Fruit fly (Drosophila melanogaster) whole organism, embryonic: ENCODE measurements around the gene Sgsf.
A peak's percentile ranks its signal among the peaks of the same experiment; 100 is the strongest.

Experiments used
- Antp ChIP-seq: fragments of 200-800 bp; sonication (Bioruptor generic); optimal IDR thresholded peaks from 3 replicates; lab custom pipeline; 2016; ENCODE audit warnings: missing biosample characterization, missing genetic modification characterization
- CG10147 ChIP-seq: fragments of 200-800 bp; sonication (Bioruptor generic); optimal IDR thresholded peaks from 2 replicates; lab custom pipeline; 2019; ENCODE audit warnings: missing biosample characterization, mild to moderate bottlenecking, missing genetic modification characterization, moderate library complexity
- CG10366 ChIP-seq: fragments of 200-800 bp; sonication (Bioruptor generic); IDR thresholded peaks from 2 replicates; pipeline ENCODE4 v1.3.6; 2022; ENCODE audit warnings: missing biosample characterization, missing genetic modification characterization
- CG10543 ChIP-seq: fragments of 200-800 bp; sonication (Bioruptor generic); optimal IDR thresholded peaks from 3 replicates; lab custom pipeline; 2017; ENCODE audit warnings: missing biosample characterization, mild to moderate bottlenecking, missing genetic modification characterization, moderate library complexity
- CG11085 ChIP-seq: fragments of 200-800 bp; sonication (Bioruptor generic); IDR thresholded peaks from 2 replicates; pipeline ENCODE4 v1.3.6; 2022; ENCODE audit warnings: missing biosample characterization, missing genetic modification characterization
- CG11247 ChIP-seq: fragments of 200-800 bp; sonication (Bioruptor generic); IDR thresholded peaks from 2 replicates; pipeline ENCODE4 v1.3.6; 2022; ENCODE audit warnings: missing biosample characterization, missing genetic modification characterization
- CG11504 ChIP-seq: fragments of 200-800 bp; sonication (Bioruptor generic); optimal IDR thresholded peaks from 3 replicates; lab custom pipeline; 2019; ENCODE audit warnings: missing biosample characterization, mild to moderate bottlenecking, missing genetic modification characterization, moderate library complexity
- CG11560 ChIP-seq: fragments of 200-800 bp; sonication (Bioruptor generic); IDR thresholded peaks from 3 replicates; pipeline ENCODE4 v1.3.6; 2022; ENCODE audit warnings: missing biosample characterization, missing genetic modification characterization
- CG12104 ChIP-seq: fragments of 200-800 bp; sonication (Bioruptor generic); optimal IDR thresholded peaks from 3 replicates; lab custom pipeline; 2016; ENCODE audit warnings: missing biosample characterization, missing genetic modification characterization
- CG12155 ChIP-seq: fragments of 200-800 bp; sonication (Bioruptor generic); optimal IDR thresholded peaks from 3 replicates; lab custom pipeline; 2016; ENCODE audit warnings: missing biosample characterization, missing genetic modification characterization
- CG12769 ChIP-seq: fragments of 200-800 bp; sonication (Bioruptor generic); optimal IDR thresholded peaks from 2 replicates; lab custom pipeline; 2019; ENCODE audit warnings: missing biosample characterization, mild to moderate bottlenecking, missing genetic modification characterization, moderate library complexity
- CG12942 ChIP-seq: fragments of 200-800 bp; sonication (Bioruptor generic); optimal IDR thresholded peaks from 3 replicates; lab custom pipeline; 2016; ENCODE audit warnings: missing biosample characterization, missing genetic modification characterization
- CG17328 ChIP-seq: fragments of 200-800 bp; sonication (Bioruptor generic); IDR thresholded peaks from 2 replicates; pipeline ENCODE4 v1.3.6; 2022; ENCODE audit warnings: missing biosample characterization, missing genetic modification characterization
- CG17912 ChIP-seq: fragments of 200-800 bp; sonication (Bioruptor generic); optimal IDR thresholded peaks from 2 replicates; lab custom pipeline; 2018; ENCODE audit warnings: missing biosample characterization, mild to moderate bottlenecking, missing genetic modification characterization
- CG18764 ChIP-seq: fragments of 200-800 bp; sonication (Bioruptor generic); optimal IDR thresholded peaks from 3 replicates; lab custom pipeline; 2016; ENCODE audit warnings: missing biosample characterization, missing genetic modification characterization
- CG32767 ChIP-seq: fragments of 200-800 bp; sonication (Bioruptor generic); IDR thresholded peaks from 2 replicates; pipeline ENCODE4 v1.3.6; 2022; ENCODE audit warnings: missing biosample characterization, missing genetic modification characterization
- CG8281 ChIP-seq: fragments of 200-800 bp; sonication (Bioruptor generic); optimal IDR thresholded peaks from 2 replicates; lab custom pipeline; 2018; ENCODE audit warnings: missing biosample characterization, mild to moderate bottlenecking, missing genetic modification characterization, moderate library complexity
- D ChIP-seq, 2 experiments: fragments of 200-800 bp in 1 of 2; fragments of >200 bp in 1 of 2; sonication (Bioruptor generic) in 1 of 2; optimal IDR thresholded peaks; 2 replicates in 1 of 2; 3 replicates in 1 of 2; lab custom pipeline; 2017; ENCODE audit warnings: mild to moderate bottlenecking in 1 of 2, missing biosample characterization in 1 of 2, missing genetic modification characterization in 1 of 2, missing genetic modification reagents in 1 of 2
- Dp ChIP-seq: fragments of 200-800 bp; sonication (Bioruptor generic); optimal IDR thresholded peaks from 2 replicates; lab custom pipeline; 2018; ENCODE audit warnings: missing biosample characterization, mild to moderate bottlenecking, missing genetic modification characterization, moderate library complexity
- Fer3 ChIP-seq: fragments of 200-800 bp; sonication (Bioruptor generic); optimal IDR thresholded peaks from 2 replicates; lab custom pipeline; 2018; ENCODE audit warnings: missing biosample characterization, mild to moderate bottlenecking, missing genetic modification characterization, moderate library complexity
- Meics ChIP-seq: fragments of 200-800 bp; sonication (Bioruptor generic); optimal IDR thresholded peaks from 2 replicates; lab custom pipeline; 2017; ENCODE audit warnings: missing biosample characterization, mild to moderate bottlenecking, missing genetic modification characterization
- Oli ChIP-seq: fragments of 200-800 bp; sonication (Bioruptor generic); optimal IDR thresholded peaks from 2 replicates; lab custom pipeline; 2018; ENCODE audit warnings: missing biosample characterization, mild to moderate bottlenecking, missing genetic modification characterization, moderate library complexity
- PHDP ChIP-seq: fragments of 200-800 bp; sonication (Bioruptor generic); optimal IDR thresholded peaks from 3 replicates; lab custom pipeline; 2018; ENCODE audit warnings: missing biosample characterization, mild to moderate bottlenecking, missing genetic modification characterization, moderate library complexity
- Rx ChIP-seq: fragments of 200-800 bp; sonication (Bioruptor generic); IDR thresholded peaks from 2 replicates; pipeline ENCODE4 v1.3.6; 2022; ENCODE audit warnings: missing biosample characterization, missing genetic modification characterization
- Sox102F ChIP-seq: fragments of 200-800 bp; sonication (Bioruptor generic); optimal IDR thresholded peaks from 2 replicates; lab custom pipeline; 2018; ENCODE audit warnings: missing biosample characterization, mild to moderate bottlenecking, missing genetic modification characterization, moderate library complexity
- Stat92E ChIP-seq, 3 experiments: fragments of >200 bp in 2 of 3; fragments of 200-800 bp in 1 of 3; sonication (Bioruptor generic) in 1 of 3; optimal IDR thresholded peaks; 2 replicates each; lab custom pipeline; 2017 to 2019; ENCODE audit warnings: missing biosample characterization in 3 of 3, missing genetic modification characterization in 3 of 3, mild to moderate bottlenecking in 1 of 3, moderate library complexity in 1 of 3
- Trl ChIP-seq, 3 experiments: fragments of >200 bp in 2 of 3; fragments of 200-800 bp in 1 of 3; sonication (Bioruptor generic) in 1 of 3; optimal IDR thresholded peaks; 2 replicates in 1 of 3; 3 replicates in 2 of 3; lab custom pipeline; 2016 to 2017; ENCODE audit warnings: missing biosample characterization in 1 of 3, missing genetic modification characterization in 1 of 3
- ash1 ChIP-seq: fragments of 200-800 bp; sonication (Bioruptor generic); optimal IDR thresholded peaks from 2 replicates; lab custom pipeline; 2018; ENCODE audit warnings: missing biosample characterization, mild to moderate bottlenecking, missing genetic modification characterization
- bab2 ChIP-seq: fragments of 200-800 bp; sonication (Bioruptor generic); optimal IDR thresholded peaks from 2 replicates; lab custom pipeline; 2016; ENCODE audit warnings: missing biosample characterization, missing genetic modification characterization
- bsh ChIP-seq, 2 experiments: fragments of 200-800 bp; sonication (Bioruptor generic); optimal IDR thresholded peaks; 2 replicates each; lab custom pipeline; 2017 to 2018; ENCODE audit warnings: mild to moderate bottlenecking in 2 of 2, missing biosample characterization in 2 of 2, missing genetic modification characterization in 2 of 2, moderate library complexity in 1 of 2
- chinmo ChIP-seq: fragments of 200-800 bp; sonication (Bioruptor generic); IDR thresholded peaks from 4 replicates; pipeline ENCODE4 v1.3.6; 2022; ENCODE audit warnings: missing biosample characterization, missing genetic modification characterization; ENCODE audit not compliant: partially characterized antibody
- corto ChIP-seq: fragments of 200-800 bp; sonication (Bioruptor generic); optimal IDR thresholded peaks from 2 replicates; lab custom pipeline; 2016; ENCODE audit warnings: missing biosample characterization, mild to moderate bottlenecking, missing genetic modification characterization, moderate library complexity
- eve ChIP-seq, 2 experiments: fragments of >200 bp; optimal IDR thresholded peaks; 2 replicates each; lab custom pipeline; 2017; ENCODE audit warnings: missing biosample characterization in 2 of 2, missing genetic modification characterization in 2 of 2
- fu2 ChIP-seq: fragments of 200-800 bp; sonication (Bioruptor generic); optimal IDR thresholded peaks from 2 replicates; lab custom pipeline; 2016; ENCODE audit warnings: missing biosample characterization, missing genetic modification characterization
- grn ChIP-seq: fragments of 200-800 bp; sonication (Bioruptor generic); optimal IDR thresholded peaks from 3 replicates; lab custom pipeline; 2017; ENCODE audit warnings: missing biosample characterization, missing genetic modification characterization
- gro ChIP-seq: fragments of 200-800 bp; sonication (Bioruptor generic); optimal IDR thresholded peaks from 2 replicates; lab custom pipeline; 2016; ENCODE audit warnings: missing biosample characterization, missing genetic modification characterization
- insv ChIP-seq, 2 experiments: fragments of 200-800 bp; sonication (Bioruptor generic); optimal IDR thresholded peaks; 3 replicates each; lab custom pipeline; 2016 to 2018; ENCODE audit warnings: missing biosample characterization in 2 of 2, missing genetic modification characterization in 2 of 2
- inv ChIP-seq: fragments of 200-800 bp; sonication (Bioruptor generic); IDR thresholded peaks from 2 replicates; pipeline ENCODE4 v1.3.6; 2022; ENCODE audit warnings: missing biosample characterization, missing genetic modification characterization; ENCODE audit not compliant: partially characterized antibody
- mld ChIP-seq: fragments of 200-800 bp; sonication (Bioruptor generic); IDR thresholded peaks from 3 replicates; pipeline ENCODE4 v1.3.6; 2022; ENCODE audit warnings: missing biosample characterization, missing genetic modification characterization; ENCODE audit not compliant: partially characterized antibody
- onecut ChIP-seq: fragments of 200-800 bp; sonication (Bioruptor generic); IDR thresholded peaks from 2 replicates; pipeline ENCODE4 v1.3.6; 2022; ENCODE audit warnings: missing biosample characterization, missing genetic modification characterization
- pan ChIP-seq, 4 experiments: fragments of >200 bp in 3 of 4; fragments of 200-800 bp in 1 of 4; sonication (Bioruptor generic) in 1 of 4; optimal IDR thresholded peaks in 3 of 4; IDR thresholded peaks in 1 of 4; 2 replicates each; pipeline versions ENCODE4 v1.3.6 to Lab custom; 2017 to 2022; ENCODE audit warnings: missing biosample characterization in 2 of 4, missing genetic modification characterization in 2 of 4, mixed read lengths in 1 of 4
- peb ChIP-seq: fragments of 200-800 bp; sonication (Bioruptor generic); IDR thresholded peaks from 2 replicates; pipeline ENCODE4 v1.3.6; 2022; ENCODE audit warnings: missing biosample characterization, missing genetic modification characterization
- pzg ChIP-seq: fragments of 200-800 bp; sonication (Bioruptor generic); optimal IDR thresholded peaks from 3 replicates; lab custom pipeline; 2018; ENCODE audit warnings: missing biosample characterization, mild to moderate bottlenecking, missing genetic modification characterization, moderate library complexity
- so ChIP-seq: fragments of 200-800 bp; sonication (Bioruptor generic); IDR thresholded peaks from 3 replicates; pipeline ENCODE4 v1.3.6; 2022; ENCODE audit warnings: missing biosample characterization, missing genetic modification characterization
- sr ChIP-seq: fragments of 200-800 bp; sonication (Bioruptor generic); IDR thresholded peaks from 3 replicates; pipeline ENCODE4 v1.3.6; 2022; ENCODE audit warnings: missing biosample characterization, missing genetic modification characterization
- toy ChIP-seq: fragments of 200-800 bp; sonication (Bioruptor generic); IDR thresholded peaks from 2 replicates; pipeline ENCODE4 v1.3.6; 2022; ENCODE audit warnings: missing biosample characterization, missing genetic modification characterization
- zfh2 ChIP-seq: fragments of 200-800 bp; sonication (Bioruptor generic); optimal IDR thresholded peaks from 2 replicates; lab custom pipeline; 2016; ENCODE audit warnings: missing biosample characterization, missing genetic modification characterization

Gene Sgsf

DNA sequence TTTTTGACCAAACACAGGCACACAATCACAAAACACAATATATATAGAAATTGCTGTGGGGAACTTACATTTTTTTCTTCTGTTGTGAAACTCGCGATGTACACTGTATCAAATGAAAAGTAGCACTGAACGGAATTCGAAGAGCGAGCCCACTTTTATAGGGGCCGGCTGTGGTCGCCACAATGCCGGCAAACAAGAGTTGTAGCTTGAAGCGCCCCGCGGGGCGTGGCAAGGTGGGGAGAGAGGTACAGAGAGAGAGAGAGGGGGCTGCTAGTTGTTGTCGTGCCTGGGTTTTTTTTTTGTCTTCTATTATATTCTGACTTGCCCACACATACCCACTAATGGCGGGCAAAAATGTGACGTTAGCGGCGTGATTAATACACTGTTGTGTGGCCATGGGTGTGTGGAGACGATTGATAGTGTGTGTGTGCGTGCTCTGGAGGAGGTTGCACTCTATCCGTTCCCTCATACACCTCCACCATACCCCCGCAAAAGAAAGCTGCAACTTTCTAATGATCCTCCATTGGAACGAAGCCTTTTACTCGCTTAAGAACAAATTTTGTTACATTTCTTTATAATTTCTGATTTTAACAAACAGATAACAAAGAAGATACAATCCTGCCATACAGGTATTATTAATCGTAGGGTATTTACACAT lies 27.8 kb downstream of the Sgsf start, which contains the start of gene GstD1 (continued):
- peak; percentile 43; the same call in 1 of the 2 replicates for TF ChIP-seq CG11247
- TF ChIP-seq grn (GFP tag; lab: Kevin White, UChicago) = no peak
- peak; percentile 55 for TF ChIP-seq CG12769
- TF ChIP-seq peb (GFP tag; lab: Robert Waterston, UW) = no peak
- TF ChIP-seq bsh (GFP tag; optimal IDR thresholded peaks at IDR 0.05; lab: Kevin White, UChicago) = peak in 1 of 2 experiments; percentile 68
- TF ChIP-seq CG17912 (GFP tag; lab: Kevin White, UChicago) = no peak
- TF ChIP-seq sr (GFP tag; lab: Robert Waterston, UW) = no peak; the same call in 1 of the 3 replicates
- peak; percentile 21; the same call in 1 of the 2 replicates for TF ChIP-seq CG10366
- peak; percentile 14 for TF ChIP-seq PHDP (tag; lab: Kevin White, UChicago)
- peak in 1 of 3 experiments; percentile 21 for TF ChIP-seq Stat92E (GFP tag; optimal IDR thresholded peaks at IDR 0.05; lab: Kevin White, UChicago)
- no peak for TF ChIP-seq Dp (GFP tag; lab: Kevin White, UChicago)
- peak; percentile 73 for TF ChIP-seq Meics (GFP tag; lab: Kevin White, UChicago)
- peak; percentile 21 for TF ChIP-seq Antp
- no peak; the same call in 2 of the 3 replicates for TF ChIP-seq so (GFP tag; lab: Robert Waterston, UW)
- TF ChIP-seq chinmo (GFP tag; lab: Robert Waterston, UW) = peak; percentile 90
- peak; percentile 51 for TF ChIP-seq bab2 (GFP tag; lab: Kevin White, UChicago)
- TF ChIP-seq CG32767 (GFP tag; lab: Robert Waterston, UW) = no peak
- TF ChIP-seq CG12942 (GFP tag; lab: Kevin White, UChicago) = no peak
- TF ChIP-seq pzg = no peak
- no peak for TF ChIP-seq pan (optimal IDR thresholded peaks at IDR 0.05; lab: Kevin White, UChicago)
- TF ChIP-seq pan (GFP tag; optimal IDR thresholded peaks at IDR 0.05 in 1 of 2, IDR thresholded peaks at IDR 0.05 in 1 of 2) = peak in 1 of 2 experiments; percentile 36
- TF ChIP-seq Sox102F = peak; percentile 29
- TF ChIP-seq eve (GFP tag; optimal IDR thresholded peaks at IDR 0.05; lab: Kevin White, UChicago) = no peak
- no peak for TF ChIP-seq zfh2 (GFP tag; lab: Kevin White, UChicago)
- peak; percentile 50 for TF ChIP-seq CG11504 (tag; lab: Kevin White, UChicago)
- no peak for TF ChIP-seq CG8281 (tag; lab: Kevin White, UChicago)
- peak; percentile 42 for TF ChIP-seq CG12155 (GFP tag; lab: Kevin White, UChicago)
- no peak for TF ChIP-seq CG17328 (GFP tag; lab: Robert Waterston, UW)
- TF ChIP-seq Rx = no peak
- TF ChIP-seq CG11560 (tag; lab: Robert Waterston, UW) = no peak
- TF ChIP-seq onecut (GFP tag; lab: Robert Waterston, UW) = peak; percentile 7; the same call in 1 of the 2 replicates
- TF ChIP-seq Fer3 (tag; lab: Kevin White, UChicago) = peak; percentile 12
- no peak for TF ChIP-seq corto (GFP tag; lab: Kevin White, UChicago)
- TF ChIP-seq ash1 (GFP tag; lab: Kevin White, UChicago) = no peak
- peak; percentile 8 for TF ChIP-seq gro
- peak; percentile 26 for TF ChIP-seq fu2 (GFP tag; lab: Kevin White, UChicago)
- TF ChIP-seq CG10147 = peak; percentile 76
- no peak for TF ChIP-seq CG11085 (GFP tag; lab: Robert Waterston, UW)
- no peak for TF ChIP-seq CG18764 (GFP tag; lab: Kevin White, UChicago)
- TF ChIP-seq CG12104 (GFP tag; lab: Kevin White, UChicago) = peak; percentile 28
- no peak for TF ChIP-seq insv (GFP tag; optimal IDR thresholded peaks at IDR 0.05; lab: Kevin White, UChicago)
- no peak for TF ChIP-seq mld
- peak; percentile 41 for TF ChIP-seq Oli (tag; lab: Kevin White, UChicago)
- no peak for TF ChIP-seq D (optimal IDR thresholded peaks at IDR 0.05; lab: Kevin White, UChicago)
- TF ChIP-seq D (GFP tag; optimal IDR thresholded peaks at IDR 0.05; lab: Kevin White, UChicago) = no peak
- peak; percentile 69 to 83 for TF ChIP-seq Trl (optimal IDR thresholded peaks at IDR 0.05; lab: Kevin White, UChicago)
- TF ChIP-seq Trl (GFP tag; optimal IDR thresholded peaks at IDR 0.05; lab: Kevin White, UChicago) = peak; percentile 33
- peak; percentile 89 for TF ChIP-seq CG10543 (GFP tag; lab: Kevin White, UChicago)
- TF ChIP-seq inv (GFP tag; lab: Robert Waterston, UW) = peak; percentile 45; the same call in 1 of the 2 replicates
- no peak for TF ChIP-seq toy (GFP tag; lab: Robert Waterston, UW)
